Fruit fly (Drosophila melanogaster): ENCODE measurements around the gene CG4259.

Gene CG4259

DNA sequence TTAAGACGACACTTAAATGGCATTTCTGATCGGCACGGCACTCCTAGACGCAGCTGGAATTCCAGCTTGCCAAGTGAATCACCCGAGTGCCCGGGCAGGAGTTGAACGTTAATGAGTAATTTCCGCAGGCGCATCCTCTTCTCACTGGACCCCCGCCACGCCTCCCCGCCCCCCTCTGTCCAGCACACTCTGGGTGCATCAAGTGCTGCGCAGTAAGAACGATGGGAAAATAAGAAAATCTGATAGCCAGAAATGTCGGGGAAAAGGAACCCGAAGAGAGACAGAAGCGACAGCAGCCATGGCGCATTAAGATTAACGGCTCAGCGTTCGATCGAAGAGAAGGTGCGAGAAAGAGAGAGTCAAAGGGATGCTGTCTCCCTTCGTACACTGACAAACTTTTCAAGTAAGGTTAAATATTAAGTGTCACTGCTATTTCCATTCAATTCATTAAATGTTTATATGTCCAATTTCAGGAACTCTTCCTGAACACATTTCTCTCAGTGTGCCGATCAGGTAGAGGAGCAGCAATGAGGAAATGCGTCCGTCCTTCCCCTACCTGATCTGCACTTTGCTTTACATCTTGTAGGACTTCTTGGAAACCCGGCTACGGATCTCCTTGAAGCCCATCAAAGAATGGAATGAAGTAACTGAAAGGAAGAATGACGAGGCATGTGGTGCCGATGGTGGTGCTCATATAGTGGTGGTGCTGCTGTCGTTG lies 35.6 kb upstream of the CG4259 start (continued):
- TF ChIP-seq Eip74EF (GFP tag; optimal IDR thresholded peaks at IDR 0.05) (peak in 1 of 2 experiments; percentile 7), onecut (GFP tag; IDR thresholded peaks at IDR 0.05) (peak; percentile 54), al (GFP tag; IDR thresholded peaks at IDR 0.05) (no peak), CG17568 (GFP tag; optimal IDR thresholded peaks at IDR 0.05) (peak; percentile 27), odd (GFP tag; optimal IDR thresholded peaks at IDR 0.05) (peak; percentile 47), CG30431 (GFP tag; optimal IDR thresholded peaks at IDR 0.05) (peak; percentile 66), CG6765 (GFP tag; optimal IDR thresholded peaks at IDR 0.05) (no peak), CG10321 (GFP tag; IDR thresholded peaks at IDR 0.05) (no peak), chinmo (GFP tag; IDR thresholded peaks at IDR 0.05; ENCODE audit: partially characterized antibody) (no peak), CG15073 (GFP tag; optimal IDR thresholded peaks at IDR 0.05) (no peak), pan (optimal IDR thresholded peaks at IDR 0.05) (no peak), pan (GFP tag; optimal IDR thresholded peaks at IDR 0.05 in 1 of 2, IDR thresholded peaks at IDR 0.05 in 1 of 2) (peak in 1 of 2 experiments; percentile 48), CG17912 (GFP tag; optimal IDR thresholded peaks at IDR 0.05) (no peak), CG34224 (GFP tag; IDR thresholded peaks at IDR 0.05; ENCODE audit: partially characterized antibody) (no peak), Antp (GFP tag; optimal IDR thresholded peaks at IDR 0.05) (peak; percentile 76), vfl (GFP tag; optimal IDR thresholded peaks at IDR 0.05) (peak; percentile 71), CG31441 (GFP tag; IDR thresholded peaks at IDR 0.05) (peak; percentile 68; the same call in 1 of the 2 replicates), CG16815 (GFP tag; optimal IDR thresholded peaks at IDR 0.05) (peak; percentile 77), dpn (GFP tag; optimal IDR thresholded peaks at IDR 0.05) (peak; percentile 44 to 62), Sox102F (GFP tag; optimal IDR thresholded peaks at IDR 0.05) (peak; percentile 0), cwo (GFP tag; optimal IDR thresholded peaks at IDR 0.05) (no peak), CG12071 (GFP tag; optimal IDR thresholded peaks at IDR 0.05) (no peak), sqz (GFP tag; optimal IDR thresholded peaks at IDR 0.05) (peak; percentile 51), Sin3A (optimal IDR thresholded peaks at IDR 0.05) (no peak), CG3838 (GFP tag; optimal IDR thresholded peaks at IDR 0.05) (no peak), CG15269 (tag; optimal IDR thresholded peaks at IDR 0.05) (no peak), CG4854 (GFP tag; optimal IDR thresholded peaks at IDR 0.05) (no peak), salm (tag; optimal IDR thresholded peaks at IDR 0.05) (peak; percentile 48), ash1 (GFP tag; optimal IDR thresholded peaks at IDR 0.05) (no peak), fd64A (GFP tag; optimal IDR thresholded peaks at IDR 0.05) (peak; percentile 20), croc (GFP tag; conservative IDR thresholded peaks at IDR 0.05) (peak; percentile 64), CoRest (tag; optimal IDR thresholded peaks at IDR 0.05) (peak; percentile 63), BEAF-32 (GFP tag; optimal IDR thresholded peaks at IDR 0.05) (no peak), lmd (GFP tag; IDR thresholded peaks at IDR 0.05) (peak; percentile 26; the same call in 1 of the 2 replicates), ab (GFP tag; optimal IDR thresholded peaks at IDR 0.05) (peak; percentile 38), dysf (GFP tag; IDR thresholded peaks at IDR 0.05) (0 out of 3 replicates have a peak, but pooled peaks have one; percentile 26), gsb (GFP tag; IDR thresholded peaks at IDR 0.05) (no peak), CG11504 (tag; optimal IDR thresholded peaks at IDR 0.05) (peak; percentile 44), CG7556 (GFP tag; optimal IDR thresholded peaks at IDR 0.05) (peak; percentile 56), HLHmδ (GFP tag; optimal IDR thresholded peaks at IDR 0.05) (no peak), gem (tag; optimal IDR thresholded peaks at IDR 0.05) (peak; percentile 74), MESR4 (GFP tag; optimal IDR thresholded peaks at IDR 0.05) (no peak), mld (GFP tag; IDR thresholded peaks at IDR 0.05; ENCODE audit: partially characterized antibody) (no peak), BtbVII (GFP tag; optimal IDR thresholded peaks at IDR 0.05) (no peak), CG11560 (tag; IDR thresholded peaks at IDR 0.05) (no peak), CG43689 (GFP tag; IDR thresholded peaks at IDR 0.05) (no peak), prd (optimal IDR thresholded peaks at IDR 0.05) (no peak), prd (GFP tag; IDR thresholded peaks at IDR 0.05) (peak; percentile 96), CG9817 (tag; optimal IDR thresholded peaks at IDR 0.05) (no peak)
